Fruit fly (Drosophila melanogaster) whole organism, embryonic: ENCODE results near the gene Sec63.

ENCODE experiments used
- Ada2b ChIP-seq: fragments of 200-800 bp; sonication (Bioruptor generic); IDR thresholded peaks from 2 replicates; pipeline ENCODE4 v1.3.6; 2022; ENCODE audit warnings: missing biosample characterization, missing genetic modification characterization
- Bteb2 ChIP-seq: fragments of 200-800 bp; sonication (Bioruptor generic); optimal IDR thresholded peaks from 2 replicates; lab custom pipeline; 2016; ENCODE audit warnings: missing biosample characterization, missing genetic modification characterization
- CG10321 ChIP-seq: fragments of 200-800 bp; sonication (Bioruptor generic); IDR thresholded peaks from 2 replicates; pipeline ENCODE4 v1.3.6; 2022; ENCODE audit warnings: missing biosample characterization, missing genetic modification characterization
- CG10654 ChIP-seq: fragments of 200-800 bp; sonication (Bioruptor generic); optimal IDR thresholded peaks from 2 replicates; lab custom pipeline; 2016; ENCODE audit warnings: missing biosample characterization, missing genetic modification characterization
- CG11560 ChIP-seq: fragments of 200-800 bp; sonication (Bioruptor generic); IDR thresholded peaks from 3 replicates; pipeline ENCODE4 v1.3.6; 2022; ENCODE audit warnings: missing biosample characterization, missing genetic modification characterization
- CG12769 ChIP-seq: fragments of 200-800 bp; sonication (Bioruptor generic); optimal IDR thresholded peaks from 2 replicates; lab custom pipeline; 2019; ENCODE audit warnings: missing biosample characterization, mild to moderate bottlenecking, missing genetic modification characterization, moderate library complexity
- CG1602 ChIP-seq: fragments of 200-800 bp; sonication (Bioruptor generic); optimal IDR thresholded peaks from 3 replicates; lab custom pipeline; 2016; ENCODE audit warnings: missing biosample characterization, missing genetic modification characterization
- CG16815 ChIP-seq: fragments of 200-800 bp; sonication (Bioruptor generic); optimal IDR thresholded peaks from 3 replicates; lab custom pipeline; 2017; ENCODE audit warnings: missing biosample characterization, mild to moderate bottlenecking, missing genetic modification characterization
- CG1792 ChIP-seq: fragments of 200-800 bp; sonication (Bioruptor generic); optimal IDR thresholded peaks from 2 replicates; lab custom pipeline; 2016; ENCODE audit warnings: missing biosample characterization, missing genetic modification characterization
- CG18764 ChIP-seq: fragments of 200-800 bp; sonication (Bioruptor generic); optimal IDR thresholded peaks from 3 replicates; lab custom pipeline; 2016; ENCODE audit warnings: missing biosample characterization, missing genetic modification characterization
- CG3163 ChIP-seq: fragments of 200-800 bp; sonication (Bioruptor generic); optimal IDR thresholded peaks from 3 replicates; lab custom pipeline; 2016; ENCODE audit warnings: missing biosample characterization, missing genetic modification characterization
- CG4360 ChIP-seq: fragments of 200-800 bp; sonication (Bioruptor generic); IDR thresholded peaks from 2 replicates; pipeline ENCODE4 v1.3.6; 2022; ENCODE audit warnings: missing biosample characterization, missing genetic modification characterization
- CG4424 ChIP-seq: fragments of 200-800 bp; sonication (Bioruptor generic); optimal IDR thresholded peaks from 3 replicates; lab custom pipeline; 2016; ENCODE audit warnings: missing biosample characterization, missing genetic modification characterization
- CG4707 ChIP-seq: fragments of 200-800 bp; sonication (Bioruptor generic); optimal IDR thresholded peaks from 2 replicates; lab custom pipeline; 2018; ENCODE audit warnings: missing biosample characterization, mild to moderate bottlenecking, missing genetic modification characterization, moderate library complexity
- CG7987 ChIP-seq: fragments of 200-800 bp; sonication (Bioruptor generic); optimal IDR thresholded peaks from 2 replicates; lab custom pipeline; 2018; ENCODE audit warnings: missing biosample characterization, mild to moderate bottlenecking, missing genetic modification characterization, moderate library complexity
- CG8089 ChIP-seq: fragments of 200-800 bp; sonication (Bioruptor generic); optimal IDR thresholded peaks from 3 replicates; lab custom pipeline; 2016; ENCODE audit warnings: missing biosample characterization, missing genetic modification characterization
- CG8359 ChIP-seq: fragments of 200-800 bp; sonication (Bioruptor generic); optimal IDR thresholded peaks from 2 replicates; lab custom pipeline; 2017; ENCODE audit warnings: missing biosample characterization, mild to moderate bottlenecking, missing genetic modification characterization, borderline replicate concordance
- CG9727 ChIP-seq: fragments of 200-800 bp; sonication (Bioruptor generic); optimal IDR thresholded peaks from 3 replicates; lab custom pipeline; 2017; ENCODE audit warnings: missing biosample characterization, mild to moderate bottlenecking, missing genetic modification characterization
- CrebB ChIP-seq: fragments of 200-800 bp; sonication (Bioruptor generic); optimal IDR thresholded peaks from 3 replicates; lab custom pipeline; 2018; ENCODE audit warnings: missing biosample characterization, mild to moderate bottlenecking, missing genetic modification characterization
- Gug ChIP-seq: fragments of 200-800 bp; sonication (Bioruptor generic); IDR thresholded peaks from 4 replicates; pipeline ENCODE4 v1.3.6; 2022; ENCODE audit warnings: missing biosample characterization, missing genetic modification characterization
- HmgD ChIP-seq: fragments of 200-800 bp; sonication (Bioruptor generic); optimal IDR thresholded peaks from 3 replicates; lab custom pipeline; 2016; ENCODE audit warnings: missing biosample characterization, missing genetic modification characterization
- Hr78 ChIP-seq, 2 experiments: fragments of 200-800 bp in 1 of 2; fragments of >200 bp in 1 of 2; sonication (Bioruptor generic) in 1 of 2; optimal IDR thresholded peaks; 2 replicates each; lab custom pipeline; 2017 to 2019; ENCODE audit warnings: missing biosample characterization in 2 of 2, missing genetic modification characterization in 2 of 2, mild to moderate bottlenecking in 1 of 2, moderate library complexity in 1 of 2
- Jarid2 ChIP-seq: fragments of 200-800 bp; sonication (Bioruptor generic); optimal IDR thresholded peaks from 3 replicates; lab custom pipeline; 2017; ENCODE audit warnings: mild to moderate bottlenecking, missing biosample characterization, missing genetic modification reagents, missing genetic modification characterization
- MESR4 ChIP-seq: fragments of 200-800 bp; sonication (Bioruptor generic); optimal IDR thresholded peaks from 2 replicates; lab custom pipeline; 2018; ENCODE audit warnings: missing biosample characterization, mild to moderate bottlenecking, missing genetic modification characterization, moderate library complexity
- NC2β ChIP-seq: fragments of 200-800 bp; sonication (Bioruptor generic); optimal IDR thresholded peaks from 2 replicates; lab custom pipeline; 2016; ENCODE audit warnings: missing biosample characterization, missing genetic modification characterization
- Tbp ChIP-seq: fragments of >200 bp; optimal IDR thresholded peaks from 2 replicates; lab custom pipeline; 2018; ENCODE audit warnings: missing biosample characterization, missing genetic modification characterization
- Vsx1 ChIP-seq: fragments of 200-800 bp; sonication (Bioruptor generic); optimal IDR thresholded peaks from 2 replicates; lab custom pipeline; 2017; ENCODE audit warnings: missing biosample characterization, mild to moderate bottlenecking, missing genetic modification characterization, missing genetic modification reagents
- ac ChIP-seq: fragments of 200-800 bp; sonication (Bioruptor generic); optimal IDR thresholded peaks from 3 replicates; lab custom pipeline; 2017; ENCODE audit warnings: missing biosample characterization, mild to moderate bottlenecking, missing genetic modification characterization
- ap ChIP-seq: fragments of 200-800 bp; sonication (Bioruptor generic); IDR thresholded peaks from 2 replicates; pipeline ENCODE4 v1.3.6; 2022; ENCODE audit warnings: missing biosample characterization, missing genetic modification characterization
- ara ChIP-seq: fragments of 200-800 bp; sonication (Bioruptor generic); IDR thresholded peaks from 2 replicates; pipeline ENCODE4 v1.3.6; 2022; ENCODE audit warnings: missing biosample characterization, missing genetic modification characterization
- bcd ChIP-seq: fragments of 200-800 bp; sonication (Bioruptor generic); optimal IDR thresholded peaks from 2 replicates; lab custom pipeline; 2017; ENCODE audit warnings: missing biosample characterization, mild to moderate bottlenecking, missing genetic modification characterization
- cato ChIP-seq: fragments of 200-800 bp; sonication (Bioruptor generic); optimal IDR thresholded peaks from 2 replicates; lab custom pipeline; 2016; ENCODE audit warnings: missing biosample characterization, missing genetic modification characterization, borderline replicate concordance
- dati ChIP-seq: fragments of 200-800 bp; sonication (Bioruptor generic); IDR thresholded peaks from 2 replicates; pipeline ENCODE4 v1.3.6; 2022; ENCODE audit warnings: missing biosample characterization, missing genetic modification characterization
- exex ChIP-seq: fragments of 200-800 bp; sonication (Bioruptor generic); optimal IDR thresholded peaks from 4 replicates; lab custom pipeline; 2018; ENCODE audit warnings: missing biosample characterization, mild to moderate bottlenecking, missing genetic modification characterization, moderate library complexity
- fd96Cb ChIP-seq: fragments of 200-800 bp; sonication (Bioruptor generic); optimal IDR thresholded peaks from 2 replicates; lab custom pipeline; 2018; ENCODE audit warnings: missing biosample characterization, mild to moderate bottlenecking, missing genetic modification characterization, moderate library complexity
- ham ChIP-seq: fragments of 200-800 bp; sonication (Bioruptor generic); IDR thresholded peaks from 2 replicates; pipeline ENCODE4 v1.3.6; 2022; ENCODE audit warnings: missing biosample characterization, missing genetic modification characterization
- her ChIP-seq: fragments of 200-800 bp; sonication (Bioruptor generic); optimal IDR thresholded peaks from 2 replicates; lab custom pipeline; 2016; ENCODE audit warnings: missing biosample characterization, missing genetic modification characterization
- hkb ChIP-seq, 2 experiments: fragments of 200-800 bp in 1 of 2; fragments of >200 bp in 1 of 2; sonication (Bioruptor generic) in 1 of 2; IDR thresholded peaks in 1 of 2; optimal IDR thresholded peaks in 1 of 2; 2 replicates each; pipeline versions ENCODE4 v1.3.6 to Lab custom; 2017 to 2022; ENCODE audit warnings: missing biosample characterization in 1 of 2, missing genetic modification characterization in 1 of 2
- insv ChIP-seq, 2 experiments: fragments of 200-800 bp; sonication (Bioruptor generic); optimal IDR thresholded peaks; 3 replicates each; lab custom pipeline; 2016 to 2018; ENCODE audit warnings: missing biosample characterization in 2 of 2, missing genetic modification characterization in 2 of 2
- jumu ChIP-seq: fragments of 200-800 bp; sonication (Bioruptor generic); optimal IDR thresholded peaks from 3 replicates; lab custom pipeline; 2016; ENCODE audit warnings: missing biosample characterization, missing genetic modification characterization
- knrl ChIP-seq: fragments of 200-800 bp; sonication (Bioruptor generic); IDR thresholded peaks from 3 replicates; pipeline ENCODE4 v1.3.6; 2022; ENCODE audit warnings: missing biosample characterization, missing genetic modification characterization; ENCODE audit not compliant: partially characterized antibody
- lab ChIP-seq: fragments of 200-800 bp; sonication (Bioruptor generic); optimal IDR thresholded peaks from 3 replicates; lab custom pipeline; 2017; ENCODE audit warnings: missing biosample characterization, missing genetic modification characterization, mild to moderate bottlenecking, moderate library complexity, missing genetic modification reagents
- nerfin-1 ChIP-seq: fragments of 200-800 bp; sonication (Bioruptor generic); optimal IDR thresholded peaks from 3 replicates; lab custom pipeline; 2019; ENCODE audit warnings: missing biosample characterization, mild to moderate bottlenecking, missing genetic modification characterization, moderate library complexity
- oc ChIP-seq: fragments of 200-800 bp; sonication (Bioruptor generic); optimal IDR thresholded peaks from 2 replicates; lab custom pipeline; 2018; ENCODE audit warnings: missing biosample characterization, mild to moderate bottlenecking, missing genetic modification characterization, moderate library complexity
- org-1 ChIP-seq: fragments of 200-800 bp; sonication (Bioruptor generic); optimal IDR thresholded peaks from 2 replicates; lab custom pipeline; 2017; ENCODE audit warnings: missing biosample characterization, missing genetic modification characterization
- psq ChIP-seq: fragments of 200-800 bp; sonication (Bioruptor generic); optimal IDR thresholded peaks from 2 replicates; lab custom pipeline; 2017; ENCODE audit warnings: missing biosample characterization, missing genetic modification characterization
- pzg ChIP-seq: fragments of 200-800 bp; sonication (Bioruptor generic); optimal IDR thresholded peaks from 3 replicates; lab custom pipeline; 2018; ENCODE audit warnings: missing biosample characterization, mild to moderate bottlenecking, missing genetic modification characterization, moderate library complexity
- scrt ChIP-seq: fragments of 200-800 bp; sonication (Bioruptor generic); optimal IDR thresholded peaks from 2 replicates; lab custom pipeline; 2018; ENCODE audit warnings: missing biosample characterization, mild to moderate bottlenecking, missing genetic modification characterization, moderate library complexity
- sob ChIP-seq: fragments of 200-800 bp; sonication (Bioruptor generic); IDR thresholded peaks from 2 replicates; pipeline ENCODE4 v1.3.6; 2022; ENCODE audit warnings: missing biosample characterization, missing genetic modification characterization
- trh ChIP-seq: fragments of 200-800 bp; sonication (Bioruptor generic); optimal IDR thresholded peaks from 2 replicates; lab custom pipeline; 2016; ENCODE audit warnings: missing biosample characterization, missing genetic modification characterization

The Sec63 gene

DNA sequence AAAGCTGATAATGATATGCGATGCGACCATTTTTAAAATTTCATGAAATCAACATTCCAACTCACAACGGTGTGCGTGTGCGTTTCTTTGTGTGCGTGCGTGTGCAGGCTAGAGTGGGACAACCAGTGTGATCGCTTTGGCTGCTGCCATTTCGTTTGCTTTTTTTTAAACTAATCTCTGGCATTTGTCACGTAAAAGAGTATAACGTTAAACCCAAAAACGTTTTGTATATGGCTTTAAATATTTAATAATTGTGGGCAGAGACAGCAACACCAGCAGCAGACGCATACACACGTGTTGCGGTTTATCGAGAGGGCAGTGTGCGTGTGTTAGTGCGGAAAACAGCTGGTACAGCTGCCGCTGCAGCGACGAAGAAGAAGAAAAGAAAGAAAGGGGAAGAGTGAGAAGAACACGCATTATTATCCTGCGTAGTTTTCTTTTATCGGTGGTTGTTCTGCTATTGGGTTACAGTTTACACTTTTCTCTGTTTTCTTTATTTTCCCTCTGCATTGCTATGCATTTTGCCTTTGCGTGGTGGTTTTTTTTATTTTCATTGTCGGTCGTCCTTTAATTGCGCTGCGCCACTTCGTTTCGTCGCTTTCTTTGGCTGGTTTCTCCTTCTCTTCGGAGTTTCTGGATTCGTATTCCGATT is 10.0 kb downstream of the Sec63 start (continued):
- no peak for TF ChIP-seq her
- no peak for TF ChIP-seq CG9727 (GFP tag; lab: Kevin White, UChicago)
- no peak for TF ChIP-seq NC2β
- TF ChIP-seq Hr78 (GFP tag; optimal IDR thresholded peaks at IDR 0.05; lab: Kevin White, UChicago): no peak
- no peak for TF ChIP-seq CG8089
- peak; percentile 71 for TF ChIP-seq psq (GFP tag; lab: Kevin White, UChicago)
- TF ChIP-seq CrebB (tag; lab: Kevin White, UChicago): no peak
- TF ChIP-seq scrt (GFP tag; lab: Kevin White, UChicago): peak; percentile 64
- no peak for TF ChIP-seq CG4707 (GFP tag; lab: Kevin White, UChicago)
- TF ChIP-seq ap (GFP tag; lab: Robert Waterston, UW): no peak
- no peak for TF ChIP-seq hkb (optimal IDR thresholded peaks at IDR 0.05; lab: Kevin White, UChicago)
- no peak for TF ChIP-seq hkb (GFP tag; IDR thresholded peaks at IDR 0.05; lab: Robert Waterston, UW)
- TF ChIP-seq Bteb2 (GFP tag; lab: Kevin White, UChicago): no peak
- no peak for TF ChIP-seq Tbp (GFP tag; lab: Kevin White, UChicago)
- TF ChIP-seq CG1792: no peak
- peak; percentile 20 for TF ChIP-seq CG3163
- no peak for TF ChIP-seq CG11560
- no peak for TF ChIP-seq org-1 (GFP tag; lab: Kevin White, UChicago)
- TF ChIP-seq fd96Cb: no peak
- TF ChIP-seq sob: no peak
- TF ChIP-seq CG7987 (GFP tag; lab: Kevin White, UChicago): peak; percentile 22
- TF ChIP-seq CG1602 (GFP tag; lab: Kevin White, UChicago): no peak
- TF ChIP-seq CG18764 (GFP tag; lab: Kevin White, UChicago): no peak
- TF ChIP-seq knrl (GFP tag; lab: Robert Waterston, UW): 0 out of 3 replicates have a peak, but pooled peaks have one; percentile 21
- TF ChIP-seq CG4360 (GFP tag; lab: Robert Waterston, UW): no peak
- TF ChIP-seq ac (GFP tag; lab: Kevin White, UChicago): peak; percentile 68
- no peak for TF ChIP-seq ham (GFP tag; lab: Robert Waterston, UW)
- no peak for TF ChIP-seq Vsx1 (GFP tag; lab: Kevin White, UChicago)
- peak; percentile 93 for TF ChIP-seq nerfin-1 (tag; lab: Kevin White, UChicago)
- TF ChIP-seq jumu (GFP tag; lab: Kevin White, UChicago): no peak
- no peak for TF ChIP-seq Jarid2 (GFP tag; lab: Kevin White, UChicago)
- TF ChIP-seq trh: no peak
- no peak for TF ChIP-seq dati (GFP tag; lab: Robert Waterston, UW)
- no peak for TF ChIP-seq CG10654
- TF ChIP-seq CG8359: no peak
- no peak for TF ChIP-seq CG4424 (GFP tag; lab: Kevin White, UChicago)
- TF ChIP-seq ara (GFP tag; lab: Robert Waterston, UW): no peak
- TF ChIP-seq oc (tag; lab: Kevin White, UChicago): no peak
- TF ChIP-seq Ada2b (GFP tag; lab: Robert Waterston, UW): no peak
- TF ChIP-seq cato: no peak
- no peak for TF ChIP-seq CG16815 (GFP tag; lab: Kevin White, UChicago)
- peak; percentile 96 for TF ChIP-seq CG10321 (GFP tag; lab: Robert Waterston, UW)
- TF ChIP-seq CG12769 (tag; lab: Kevin White, UChicago): no peak
- peak in 1 of 2 experiments; percentile 11 for TF ChIP-seq insv (GFP tag; optimal IDR thresholded peaks at IDR 0.05; lab: Kevin White, UChicago)
- TF ChIP-seq lab: peak; percentile 18
- TF ChIP-seq pzg: peak; percentile 12
- peak; percentile 49 for TF ChIP-seq MESR4 (GFP tag; lab: Kevin White, UChicago)
- peak; percentile 5 for TF ChIP-seq exex (tag; lab: Kevin White, UChicago)
- TF ChIP-seq Gug (GFP tag; lab: Robert Waterston, UW): no peak
- TF ChIP-seq HmgD (GFP tag; lab: Kevin White, UChicago): no peak
- no peak for TF ChIP-seq bcd (GFP tag; lab: Kevin White, UChicago)
